Worm (Caenorhabditis elegans): ENCODE results near the gene F29B9.1.

DNA sequence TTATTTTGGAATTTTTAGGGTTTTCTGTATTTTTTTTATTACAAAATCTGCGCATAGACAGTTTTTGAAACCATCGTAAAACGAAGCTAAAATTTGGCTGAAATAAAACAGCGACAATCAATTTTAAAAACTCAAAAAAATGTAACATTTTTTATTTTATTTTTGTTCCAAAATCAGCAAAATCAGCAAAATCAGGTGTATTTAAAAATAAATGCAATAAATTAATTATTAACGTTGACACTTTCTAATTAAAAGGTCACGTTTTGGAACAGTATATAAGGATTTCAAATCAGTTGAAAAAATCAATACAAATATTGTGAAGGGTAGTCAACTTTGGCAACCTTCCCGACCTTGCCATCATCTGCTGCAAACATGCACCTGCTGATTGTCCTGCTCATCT is 31.8 kb upstream of the F29B9.1 start, which contains the start of gene R105.1:
- TF ChIP-seq ceh-18 (tag; optimal IDR thresholded peaks at IDR 0.05) (no peak), ama-1 (optimal IDR thresholded peaks at IDR 0.05) (no peak), unc-55 (GFP tag; optimal IDR thresholded peaks at IDR 0.05) (no peak), Y22D7AL.16 (tag; optimal IDR thresholded peaks at IDR 0.05) (no peak), sox-2 (GFP tag; IDR thresholded peaks at IDR 0.05) (no peak), ceh-19 (GFP tag; optimal IDR thresholded peaks at IDR 0.05) (no peak), fkh-10 (GFP tag; optimal IDR thresholded peaks at IDR 0.05) (no peak), pat-9 (tag; optimal IDR thresholded peaks at IDR 0.05) (no peak)
